Worm (Caenorhabditis elegans): Measurements from ENCODE around the gene grl-24.

Gene grl-24

DNA sequence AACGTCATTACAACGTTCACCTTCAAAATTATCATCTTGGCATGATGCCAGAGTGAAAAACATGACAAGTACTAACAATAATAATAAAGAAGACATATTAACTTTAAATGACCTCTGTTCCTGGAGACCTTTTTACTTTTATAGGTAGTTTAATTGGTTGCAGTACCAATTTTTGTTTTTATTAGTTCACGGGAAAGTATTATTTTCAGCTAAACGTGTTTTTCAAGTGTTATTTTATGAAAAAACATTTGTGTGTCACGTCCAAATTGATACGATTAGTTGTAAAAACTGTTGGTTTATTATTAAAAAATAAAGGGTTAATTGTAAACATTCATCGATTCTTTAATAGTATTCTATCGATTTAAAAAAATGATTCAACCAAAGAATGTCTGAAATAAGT is at the start of gene grl-24:
Gene grl-24, minus strand, starts transcription at position 101 of the 400 bp plus-strand sequence.
- TF ChIP-seq lin-15B (tag; optimal IDR thresholded peaks at IDR 0.05) (no peak), eor-1 (tag; optimal IDR thresholded peaks at IDR 0.05) (no peak), unc-39 (tag; optimal IDR thresholded peaks at IDR 0.05) (no peak), ama-1 (optimal IDR thresholded peaks at IDR 0.05) (no peak), nhr-77 (tag; optimal IDR thresholded peaks at IDR 0.05) (no peak), ceh-9 (tag; optimal IDR thresholded peaks at IDR 0.05) (no peak), ceh-16 (tag; optimal IDR thresholded peaks at IDR 0.05) (no peak), nhr-237 (tag; optimal IDR thresholded peaks at IDR 0.05) (no peak), daf-12 (tag; optimal IDR thresholded peaks at IDR 0.05) (no peak), lsy-12 (tag; optimal IDR thresholded peaks at IDR 0.05) (no peak)

ce11 chrIV:17490679-17491078 is 15.0 kb upstream of the grl-24 start, which contains the start of gene nas-6:
Gene nas-6 (minus strand): TSS chrIV:17490779.
- TF ChIP-seq nhr-43 (tag; optimal IDR thresholded peaks at IDR 0.05; ENCODE audit: poor library complexity, severe bottlenecking), result no peak
- TF ChIP-seq sea-2 (GFP tag; optimal IDR thresholded peaks at IDR 0.05), result no peak
- TF ChIP-seq fos-1 (tag; optimal IDR thresholded peaks at IDR 0.05), result no peak
- TF ChIP-seq nhr-28 (tag; optimal IDR thresholded peaks at IDR 0.05), result no peak
- TF ChIP-seq egl-5 (tag; optimal IDR thresholded peaks at IDR 0.05), result no peak
- TF ChIP-seq nhr-76 (tag; optimal IDR thresholded peaks at IDR 0.05), result no peak
- no peak for TF ChIP-seq ztf-11 (tag; optimal IDR thresholded peaks at IDR 0.05)
- TF ChIP-seq mml-1 (tag; optimal IDR thresholded peaks at IDR 0.05), result no peak
- TF ChIP-seq snpc-4 (tag; optimal IDR thresholded peaks at IDR 0.05), result no peak
- TF ChIP-seq lin-39 (tag; optimal IDR thresholded peaks at IDR 0.05), result no peak
- no peak for TF ChIP-seq fkh-10 (GFP tag; optimal IDR thresholded peaks at IDR 0.05)
- TF ChIP-seq zag-1 (tag; optimal IDR thresholded peaks at IDR 0.05), result no peak
- no peak for TF ChIP-seq unc-62 (GFP tag; optimal IDR thresholded peaks at IDR 0.05)
- TF ChIP-seq elt-3 (tag; optimal IDR thresholded peaks at IDR 0.05), result no peak
- TF ChIP-seq aly-2 (tag; optimal IDR thresholded peaks at IDR 0.05), result no peak
- TF ChIP-seq nhr-67 (tag; optimal IDR thresholded peaks at IDR 0.05), result no peak
- no peak for TF ChIP-seq pha-4 (tag; optimal IDR thresholded peaks at IDR 0.05)
- no peak for TF ChIP-seq jun-1 (tag; optimal IDR thresholded peaks at IDR 0.05)

ce11 chrIV:17483230-17483629 is 7.6 kb upstream of the grl-24 start, which contains the start of gene rabr-2:
Gene rabr-2 (minus strand): TSS chrIV:17483330.
- TF ChIP-seq pha-4 (tag; optimal IDR thresholded peaks at IDR 0.05) (no peak), egl-5 (tag; optimal IDR thresholded peaks at IDR 0.05) (no peak), nfya-1 (tag; optimal IDR thresholded peaks at IDR 0.05; ENCODE audit: insufficient read depth) (no peak), nhr-11 (tag; optimal IDR thresholded peaks at IDR 0.05) (no peak), ZK546.5 (tag; optimal IDR thresholded peaks at IDR 0.05) (no peak), ama-1 (optimal IDR thresholded peaks at IDR 0.05) (no peak), elt-1 (tag; optimal IDR thresholded peaks at IDR 0.05) (no peak), nhr-237 (tag; optimal IDR thresholded peaks at IDR 0.05) (no peak), nhr-43 (tag; optimal IDR thresholded peaks at IDR 0.05; ENCODE audit: poor library complexity, severe bottlenecking) (no peak)

- TF ChIP-seq nhr-23 (tag; optimal IDR thresholded peaks at IDR 0.05) (peak; percentile 9), aly-2 (tag; optimal IDR thresholded peaks at IDR 0.05) (no peak)
These were observed 401 bp downstream of the grl-24 start, which contains the start of gene F11E6.9 for ce11 chrIV:17475242-17475641. Gene F11E6.9 (minus strand): TSS chrIV:17475342.

DNA sequence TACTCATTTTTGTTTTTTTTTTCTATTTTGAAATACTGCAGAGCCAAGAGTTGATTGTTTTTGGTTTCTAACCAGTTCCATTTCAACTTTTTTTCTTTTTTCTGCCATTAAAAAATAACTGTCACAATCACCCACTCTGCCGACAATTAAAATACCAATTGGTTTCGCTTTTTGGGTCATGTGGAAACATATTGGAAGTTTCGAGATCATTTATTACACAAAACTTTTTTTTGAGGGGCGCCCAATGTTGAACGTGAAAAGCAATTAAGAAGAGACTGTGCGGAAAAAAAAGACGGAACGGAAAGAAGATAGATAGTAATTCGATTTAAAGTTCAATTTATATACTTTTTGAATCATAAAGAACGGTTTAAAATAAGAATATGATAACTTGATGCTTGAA is 1.6 kb downstream of the grl-24 start:
- TF ChIP-seq fkh-10 (GFP tag; optimal IDR thresholded peaks at IDR 0.05) (no peak), nhr-23 (tag; optimal IDR thresholded peaks at IDR 0.05) (peak; percentile 22), pqm-1 (tag; optimal IDR thresholded peaks at IDR 0.05) (no peak), ama-1 (optimal IDR thresholded peaks at IDR 0.05) (no peak)

DNA sequence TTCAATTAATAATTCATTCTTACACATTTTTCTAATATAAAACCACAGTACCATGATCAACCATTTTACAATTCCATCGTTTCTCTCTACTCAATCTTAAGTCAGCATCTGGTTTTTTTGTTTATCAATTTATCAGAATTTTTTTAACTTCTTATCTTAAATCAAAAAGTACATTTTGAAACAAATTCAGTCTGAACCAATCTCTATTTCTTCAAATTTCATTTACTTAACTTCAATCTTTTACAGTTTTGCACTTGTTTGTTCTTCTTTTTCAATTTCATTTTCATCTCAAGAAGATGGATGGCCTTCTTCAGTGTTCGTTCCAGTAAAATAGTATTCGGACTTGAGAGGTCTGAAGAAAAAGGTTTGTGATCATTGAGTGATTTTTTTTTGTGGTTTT is 2.6 kb downstream of the grl-24 start, which contains the start of gene gba-3:
Gene gba-3, plus strand, starts transcription at position 301 of the 400 bp plus-strand sequence.
- peak; percentile 49 for TF ChIP-seq nhr-25 (tag; optimal IDR thresholded peaks at IDR 0.05)
- TF ChIP-seq nhr-76 (tag; optimal IDR thresholded peaks at IDR 0.05), result no peak
- TF ChIP-seq lsy-12 (tag; optimal IDR thresholded peaks at IDR 0.05), result no peak
- peak; percentile 3 for TF ChIP-seq nhr-23 (tag; optimal IDR thresholded peaks at IDR 0.05)

Measured in whole organism, L3 larva.